In the genomic region with DNA sequence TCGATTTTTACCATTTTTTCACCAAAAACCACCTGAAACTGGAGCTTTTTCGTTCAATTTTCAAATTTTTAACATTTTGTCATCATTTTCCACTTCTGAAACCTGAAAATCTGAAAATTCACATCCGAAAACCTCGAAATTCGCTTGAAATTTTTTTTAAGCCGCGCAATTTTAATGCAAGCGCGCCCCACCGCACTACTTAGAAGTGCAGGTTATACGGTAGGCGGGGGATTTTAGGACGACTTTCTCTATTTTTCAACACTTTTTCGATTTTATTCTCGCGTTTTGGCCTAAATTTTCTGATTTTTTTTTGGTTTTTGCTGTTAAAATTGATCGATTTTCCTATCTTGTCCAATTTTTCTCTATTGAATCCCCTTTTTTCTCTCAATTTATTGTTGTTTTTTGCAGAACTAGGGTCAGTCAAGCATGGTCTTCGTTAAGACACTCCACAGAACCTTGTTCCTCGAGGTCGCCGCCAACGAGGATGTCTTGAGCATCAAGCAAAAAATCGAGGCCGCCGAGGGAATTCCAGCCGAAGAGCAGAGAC, we compare ENCODE assay signal across 5 worm cellular contexts.
A peak's percentile ranks its signal among the peaks of the same experiment; 100 is the strongest.
TF ChIP-seq lines count a peak whose summit lies in the region.

Gene ubl-1 (plus strand): TSS at position 402 of the 547 bp plus-strand sequence.

TF ChIP-seq in whole organism, L1 larva, 84 proteins besides CTCF, POLR2A, EP300 and RAD21 (continues in another document):
- TF ChIP-seq unc-86 (tag; optimal IDR thresholded peaks at IDR 0.05; lab: Kevin White, UChicago) (peak; percentile 56), sox-4 (tag; optimal IDR thresholded peaks at IDR 0.05; lab: Kevin White, UChicago) (no peak), zip-4 (GFP tag; optimal IDR thresholded peaks at IDR 0.05; lab: Kevin White, UChicago) (peak; percentile 2), nhr-77 (tag; optimal IDR thresholded peaks at IDR 0.05; lab: Kevin White, UChicago) (peak; percentile 91), fkh-4 (tag; optimal IDR thresholded peaks at IDR 0.05; lab: Kevin White, UChicago; ENCODE audit: borderline replicate concordance) (peak; percentile 3), fos-1 (tag; optimal IDR thresholded peaks at IDR 0.05; lab: Kevin White, UChicago) (peak; percentile 79), pqm-1 (tag; optimal IDR thresholded peaks at IDR 0.05; lab: Kevin White, UChicago) (no peak), grh-1 (GFP tag; IDR thresholded peaks at IDR 0.05; lab: Robert Waterston, UW) (peak; percentile 29; the same call in 1 of the 2 replicates), lir-3 (tag; optimal IDR thresholded peaks at IDR 0.05; lab: Kevin White, UChicago; ENCODE audit: poor library complexity) (no peak), nhr-20 (tag; optimal IDR thresholded peaks at IDR 0.05; lab: Kevin White, UChicago) (peak; percentile 82), rnt-1 (tag; optimal IDR thresholded peaks at IDR 0.05; lab: Kevin White, UChicago) (peak; percentile 89), sup-37 (GFP tag; optimal IDR thresholded peaks at IDR 0.05; lab: Kevin White, UChicago) (no peak), ceh-88 (GFP tag; IDR thresholded peaks at IDR 0.05; lab: Robert Waterston, UW) (peak; percentile 38; the same call in 1 of the 2 replicates), ceh-90 (tag; optimal IDR thresholded peaks at IDR 0.05; lab: Kevin White, UChicago) (no peak), hpl-2 (GFP tag; optimal IDR thresholded peaks at IDR 0.05; lab: Kevin White, UChicago) (peak; percentile 65), C04F5.9 (tag; optimal IDR thresholded peaks at IDR 0.05; lab: Kevin White, UChicago) (peak; percentile 16)

TF ChIP-seq in whole organism, L3 larva, 47 proteins besides CTCF, POLR2A, EP300 and RAD21 (continues in another document):
- TF ChIP-seq nhr-23 (tag; optimal IDR thresholded peaks at IDR 0.05; lab: Kevin White, UChicago) (peak; percentile 93), elt-2 (tag; optimal IDR thresholded peaks at IDR 0.05; lab: Kevin White, UChicago) (peak; percentile 49), sea-2 (GFP tag; optimal IDR thresholded peaks at IDR 0.05; lab: Kevin White, UChicago) (no peak), lin-15B (tag; optimal IDR thresholded peaks at IDR 0.05; lab: Kevin White, UChicago) (peak; percentile 98), daf-12 (tag; optimal IDR thresholded peaks at IDR 0.05; lab: Kevin White, UChicago) (no peak), snpc-4 (tag; optimal IDR thresholded peaks at IDR 0.05; lab: Kevin White, UChicago) (peak; percentile 85), unc-39 (tag; optimal IDR thresholded peaks at IDR 0.05; lab: Kevin White, UChicago) (no peak), ZK546.5 (tag; optimal IDR thresholded peaks at IDR 0.05; lab: Kevin White, UChicago) (peak; percentile 89), nhr-237 (tag; optimal IDR thresholded peaks at IDR 0.05; lab: Kevin White, UChicago) (no peak), mml-1 (tag; optimal IDR thresholded peaks at IDR 0.05; lab: Kevin White, UChicago) (no peak), lin-39 (tag; optimal IDR thresholded peaks at IDR 0.05; lab: Kevin White, UChicago) (peak; percentile 81), nfya-1 (tag; optimal IDR thresholded peaks at IDR 0.05; lab: Kevin White, UChicago; ENCODE audit: insufficient read depth) (peak; percentile 97), nhr-43 (tag; optimal IDR thresholded peaks at IDR 0.05; lab: Kevin White, UChicago; ENCODE audit: poor library complexity, severe bottlenecking) (peak; percentile 61), egl-27 (tag; optimal IDR thresholded peaks at IDR 0.05; lab: Kevin White, UChicago) (peak; percentile 8), ceh-82 (tag; optimal IDR thresholded peaks at IDR 0.05; lab: Kevin White, UChicago) (peak; percentile 46), tbx-2 (tag; optimal IDR thresholded peaks at IDR 0.05; lab: Kevin White, UChicago) (no peak), nhr-67 (tag; optimal IDR thresholded peaks at IDR 0.05; lab: Kevin White, UChicago) (no peak)

TF ChIP-seq in whole organism, early embryonic, 17 proteins besides CTCF, POLR2A, EP300 and RAD21:
- no peak for TF ChIP-seq hnd-1 (tag; optimal IDR thresholded peaks at IDR 0.05; lab: Kevin White, UChicago)
- peak; percentile 31 for TF ChIP-seq F13C5.2 (tag; optimal IDR thresholded peaks at IDR 0.05; lab: Kevin White, UChicago)

TF ChIP-seq in whole organism, midembryonic, 9 proteins besides CTCF, POLR2A, EP300 and RAD21:
- TF ChIP-seq flt-1 (GFP tag; IDR thresholded peaks at IDR 0.05; lab: Robert Waterston, UW): no peak
- TF ChIP-seq klf-2 (GFP tag; conservative IDR thresholded peaks at IDR 0.05; lab: Robert Waterston, UW): no peak
- TF ChIP-seq tab-1 (GFP tag; IDR thresholded peaks at IDR 0.05; lab: Robert Waterston, UW): no peak
- TF ChIP-seq ref-1 (GFP tag; conservative IDR thresholded peaks at IDR 0.05; lab: Robert Waterston, UW): no peak
- TF ChIP-seq med-1 (GFP tag; optimal IDR thresholded peaks at IDR 0.05; lab: Kevin White, UChicago; ENCODE audit: insufficient read depth): no peak
- TF ChIP-seq ztf-29 (GFP tag; IDR thresholded peaks at IDR 0.05; lab: Robert Waterston, UW): no peak
- TF ChIP-seq ztf-23 (GFP tag; IDR thresholded peaks at IDR 0.05; lab: Robert Waterston, UW): 0 out of 2 replicates have a peak, but pooled peaks have one; percentile 36

TF ChIP-seq in whole organism, young adult, 124 proteins besides CTCF, POLR2A, EP300 and RAD21 (continues in another document):
- TF ChIP-seq atf-7 (tag; optimal IDR thresholded peaks at IDR 0.05; lab: Kevin White, UChicago) (no peak), akir-1 (GFP tag; optimal IDR thresholded peaks at IDR 0.05; lab: Kevin White, UChicago) (no peak), ceh-58 (GFP tag; IDR thresholded peaks at IDR 0.05; lab: Robert Waterston, UW) (no peak), F55B11.4 (tag; optimal IDR thresholded peaks at IDR 0.05; lab: Kevin White, UChicago; ENCODE audit: borderline replicate concordance, insufficient read depth) (no peak), snpc-1.1 (tag; optimal IDR thresholded peaks at IDR 0.05; lab: Kevin White, UChicago; ENCODE audit: insufficient read depth) (peak; percentile 40), Y53G8AR.9 (GFP tag; conservative IDR thresholded peaks at IDR 0.05; lab: Robert Waterston, UW) (no peak), Y95B8A.8 (GFP tag; IDR thresholded peaks at IDR 0.05; lab: Robert Waterston, UW) (peak; percentile 37; the same call in 1 of the 2 replicates), dox-1 (GFP tag; IDR thresholded peaks at IDR 0.05; lab: Robert Waterston, UW) (peak; percentile 87), nhr-120 (GFP tag; IDR thresholded peaks at IDR 0.05; lab: Robert Waterston, UW) (no peak), lin-54 (GFP tag; optimal IDR thresholded peaks at IDR 0.05; lab: Kevin White, UChicago) (peak; percentile 76), nhr-179 (tag; optimal IDR thresholded peaks at IDR 0.05; lab: Kevin White, UChicago) (no peak), ccch-3 (GFP tag; optimal IDR thresholded peaks at IDR 0.05; lab: Kevin White, UChicago) (no peak), T07F8.4 (tag; optimal IDR thresholded peaks at IDR 0.05; lab: Kevin White, UChicago) (no peak), mel-28 (tag; optimal IDR thresholded peaks at IDR 0.05; lab: Kevin White, UChicago; ENCODE audit: borderline replicate concordance) (no peak), Y67H2A.10 (GFP tag; conservative IDR thresholded peaks at IDR 0.05; lab: Robert Waterston, UW) (no peak), aptf-2 (GFP tag; conservative IDR thresholded peaks at IDR 0.05; lab: Robert Waterston, UW) (no peak), sdz-38 (tag; optimal IDR thresholded peaks at IDR 0.05; lab: Kevin White, UChicago) (no peak), D2030.7 (GFP tag; IDR thresholded peaks at IDR 0.05; lab: Robert Waterston, UW) (peak; percentile 48; the same call in 1 of the 2 replicates), sea-2 (GFP tag; IDR thresholded peaks at IDR 0.05; lab: Robert Waterston, UW) (no peak), Y56A3A.18 (GFP tag; IDR thresholded peaks at IDR 0.05; lab: Robert Waterston, UW) (no peak), athp-1 (tag; optimal IDR thresholded peaks at IDR 0.05; lab: Kevin White, UChicago) (peak; percentile 3), nhr-80 (tag; optimal IDR thresholded peaks at IDR 0.05; lab: Kevin White, UChicago) (peak; percentile 57), nhr-90 (tag; optimal IDR thresholded peaks at IDR 0.05; lab: Kevin White, UChicago) (no peak), him-1 (tag; optimal IDR thresholded peaks at IDR 0.05; lab: Kevin White, UChicago) (no peak), K11D2.4 (GFP tag; IDR thresholded peaks at IDR 0.05; lab: Robert Waterston, UW) (no peak), hmg-20 (GFP tag; IDR thresholded peaks at IDR 0.05; lab: Robert Waterston, UW) (no peak), attf-5 (GFP tag; optimal IDR thresholded peaks at IDR 0.05; lab: Kevin White, UChicago) (peak; percentile 85), attf-3 (GFP tag; conservative IDR thresholded peaks at IDR 0.05; lab: Robert Waterston, UW) (peak; percentile 84), rcor-1 (GFP tag; IDR thresholded peaks at IDR 0.05; lab: Robert Waterston, UW) (peak; percentile 45; the same call in 1 of the 2 replicates), snpc-4 (GFP tag; optimal IDR thresholded peaks at IDR 0.05; lab: Kevin White, UChicago) (no peak), snpc-4 (tag; optimal IDR thresholded peaks at IDR 0.05; lab: Kevin White, UChicago) (peak; percentile 8 to 65 (median 40)), hlh-26 (GFP tag; conservative IDR thresholded peaks at IDR 0.05; lab: Robert Waterston, UW) (no peak), F37B4.10 (GFP tag; IDR thresholded peaks at IDR 0.05; lab: Robert Waterston, UW) (no peak), madf-3 (GFP tag; IDR thresholded peaks at IDR 0.05; lab: Robert Waterston, UW) (no peak), lin-40 (tag; optimal IDR thresholded peaks at IDR 0.05; lab: Kevin White, UChicago) (peak; percentile 61), ceh-91 (GFP tag; IDR thresholded peaks at IDR 0.05; lab: Robert Waterston, UW) (peak; percentile 19; the same call in 1 of the 2 replicates), fkh-3 (tag; optimal IDR thresholded peaks at IDR 0.05; lab: Kevin White, UChicago) (no peak), dpl-1 (GFP tag; optimal IDR thresholded peaks at IDR 0.05; lab: Kevin White, UChicago) (peak; percentile 78), F10E7.11 (tag; optimal IDR thresholded peaks at IDR 0.05; lab: Kevin White, UChicago) (no peak), rec-8 (tag; optimal IDR thresholded peaks at IDR 0.05; lab: Kevin White, UChicago) (no peak), F33H1.4 (GFP tag; IDR thresholded peaks at IDR 0.05; lab: Robert Waterston, UW) (peak; percentile 78), hmg-1.2 (GFP tag; IDR thresholded peaks at IDR 0.05; lab: Robert Waterston, UW) (peak; percentile 55; the same call in 1 of the 2 replicates), ztf-26 (tag; optimal IDR thresholded peaks at IDR 0.05; lab: Kevin White, UChicago) (no peak), lsy-27 (tag; optimal IDR thresholded peaks at IDR 0.05; lab: Kevin White, UChicago; ENCODE audit: borderline replicate concordance, insufficient read depth) (no peak), F52B5.7 (tag; optimal IDR thresholded peaks at IDR 0.05; lab: Kevin White, UChicago) (no peak), bed-2 (GFP tag; IDR thresholded peaks at IDR 0.05; lab: Robert Waterston, UW) (no peak)

Comparison
In these comparisons a context has a peak if more than half of its experiments do, and no peak if none do; other contexts are left out.
1. Of the 8 proteins assayed by ChIP-seq in both whole organism, young adult and whole organism, L1 larva: peak only in whole organism, young adult: none; only in whole organism, L1 larva: nhr-90 and unc-130; in both: dpl-1, efl-1 and snpc-4; in neither: 2; mixed calls (peak in some experiments, not most) for 1.